Fruit fly (Drosophila melanogaster) whole organism, adult: Measurements from ENCODE around the gene CG33920.

ENCODE experiments used
- CG11617 ChIP-seq: fragments of 200-800 bp; sonication (Bioruptor generic); optimal IDR thresholded peaks from 2 replicates; lab custom pipeline; 2017; ENCODE audit warnings: mild to moderate bottlenecking, missing biosample characterization, missing genetic modification reagents, missing genetic modification characterization
- CG12768 ChIP-seq: fragments of 200-800 bp; sonication (Bioruptor generic); optimal IDR thresholded peaks from 2 replicates; lab custom pipeline; 2017; ENCODE audit warnings: missing biosample characterization, missing genetic modification characterization, mild to moderate bottlenecking, moderate library complexity, missing genetic modification reagents
- CG14711 ChIP-seq: fragments of 200-800 bp; sonication (Bioruptor generic); optimal IDR thresholded peaks from 2 replicates; lab custom pipeline; 2018; ENCODE audit warnings: missing biosample characterization, mild to moderate bottlenecking, missing genetic modification characterization, moderate library complexity
- CG1620 ChIP-seq: fragments of 200-800 bp; sonication (Bioruptor generic); optimal IDR thresholded peaks from 2 replicates; lab custom pipeline; 2016; ENCODE audit warnings: missing biosample characterization, missing genetic modification characterization
- CG33017 ChIP-seq: fragments of 200-800 bp; sonication (Bioruptor generic); optimal IDR thresholded peaks from 2 replicates; lab custom pipeline; 2018; ENCODE audit warnings: missing biosample characterization, mild to moderate bottlenecking, missing genetic modification characterization, moderate library complexity
- CG5204 ChIP-seq: fragments of 200-800 bp; sonication (Bioruptor generic); optimal IDR thresholded peaks from 2 replicates; lab custom pipeline; 2016; ENCODE audit warnings: missing biosample characterization, missing genetic modification characterization
- CG7045 ChIP-seq: fragments of 200-800 bp; sonication (Bioruptor generic); optimal IDR thresholded peaks from 2 replicates; lab custom pipeline; 2017; ENCODE audit warnings: missing biosample characterization, mild to moderate bottlenecking, missing genetic modification characterization
- CG7101 ChIP-seq: fragments of 200-800 bp; sonication (Bioruptor generic); optimal IDR thresholded peaks from 2 replicates; lab custom pipeline; 2018; ENCODE audit warnings: missing biosample characterization, mild to moderate bottlenecking, missing genetic modification characterization, moderate library complexity
- Clk ChIP-seq: fragments of 200-800 bp; sonication (Bioruptor generic); optimal IDR thresholded peaks from 2 replicates; lab custom pipeline; 2017; ENCODE audit warnings: missing biosample characterization, missing genetic modification characterization
- Crg-1 ChIP-seq: fragments of 200-800 bp; sonication (Bioruptor generic); optimal IDR thresholded peaks from 2 replicates; lab custom pipeline; 2016; ENCODE audit warnings: missing biosample characterization, missing genetic modification characterization
- Hr96 ChIP-seq: fragments of 200-800 bp; sonication (Bioruptor generic); optimal IDR thresholded peaks from 2 replicates; lab custom pipeline; 2016; ENCODE audit warnings: missing biosample characterization, missing genetic modification characterization
- Mnt ChIP-seq: fragments of 200-800 bp; sonication (Bioruptor generic); optimal IDR thresholded peaks from 2 replicates; lab custom pipeline; 2016; ENCODE audit warnings: missing biosample characterization, mild to moderate bottlenecking, missing genetic modification characterization
- bab1 ChIP-seq: fragments of 200-800 bp; sonication (Bioruptor generic); optimal IDR thresholded peaks from 3 replicates; lab custom pipeline; 2019; ENCODE audit warnings: missing biosample characterization, mild to moderate bottlenecking, missing genetic modification characterization, moderate library complexity
- cic ChIP-seq: fragments of 200-800 bp; sonication (Bioruptor generic); optimal IDR thresholded peaks from 2 replicates; lab custom pipeline; 2017; ENCODE audit warnings: missing biosample characterization, mild to moderate bottlenecking, missing genetic modification characterization, moderate library complexity
- cnc ChIP-seq, 2 experiments: fragments of >200 bp; optimal IDR thresholded peaks; 2 replicates each; lab custom pipeline; 2017
- kay ChIP-seq: fragments of 200-800 bp; sonication (Bioruptor generic); peaks from one replicate; lab custom pipeline; 2016; ENCODE audit warnings: missing biosample characterization, missing genetic modification characterization, borderline replicate concordance
- ovo ChIP-seq: fragments of 200-800 bp; sonication (Bioruptor generic); optimal IDR thresholded peaks from 2 replicates; lab custom pipeline; 2016; ENCODE audit warnings: missing biosample characterization, missing genetic modification characterization
- pad ChIP-seq: fragments of 200-800 bp; sonication (Bioruptor generic); optimal IDR thresholded peaks from 3 replicates; lab custom pipeline; 2017; ENCODE audit warnings: missing biosample characterization, missing genetic modification characterization, mild to moderate bottlenecking, moderate library complexity, missing genetic modification reagents
- tj ChIP-seq: fragments of 200-800 bp; sonication (Bioruptor generic); optimal IDR thresholded peaks from 3 replicates; lab custom pipeline; 2017; ENCODE audit warnings: missing biosample characterization, mild to moderate bottlenecking, missing genetic modification characterization, moderate library complexity
- toe ChIP-seq: fragments of 200-800 bp; sonication (Bioruptor generic); optimal IDR thresholded peaks from 2 replicates; lab custom pipeline; 2016; ENCODE audit warnings: missing biosample characterization, missing genetic modification characterization

Gene CG33920

dm6 chr3R:31053784-31054221, 8.9 kb upstream of the CG33920 start, which contains the start of gene Chchd3:
Gene Chchd3, minus strand, starts transcription at chr3R:31053915.
- peak; percentile 3 for TF ChIP-seq CG7101
- no peak for TF ChIP-seq CG33017
- TF ChIP-seq bab1 (GFP tag; lab: Kevin White, UChicago) = peak; percentile 40
- TF ChIP-seq CG1620 (GFP tag; lab: Kevin White, UChicago) = peak; percentile 9

DNA sequence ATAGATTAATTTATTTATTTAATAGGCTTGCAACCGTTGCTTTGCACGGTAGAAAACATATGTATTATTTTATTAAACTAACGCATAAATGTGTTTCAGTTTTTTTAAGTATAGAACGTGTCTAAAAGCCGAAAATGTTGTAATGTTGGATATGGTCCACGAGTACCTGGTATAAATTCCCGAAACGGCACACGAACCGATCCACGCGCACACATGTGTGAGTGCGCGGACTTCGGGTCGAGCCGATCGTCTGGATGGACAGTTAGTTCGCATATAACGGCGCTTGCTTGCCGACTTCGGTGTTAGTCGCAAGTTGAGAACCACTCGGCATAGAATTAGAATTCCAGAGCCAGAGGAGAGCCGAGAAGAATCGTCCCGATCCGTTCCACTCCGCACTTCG, 3.7 kb upstream of the CG33920 start, which contains the start of gene Alp4:
Alp4 (plus strand) TSS at position 301 of the 400 bp plus-strand sequence.
- no peak for TF ChIP-seq CG33017
- TF ChIP-seq CG7045 (GFP tag; lab: Kevin White, UChicago) = no peak
- no peak for TF ChIP-seq CG11617
- no peak for TF ChIP-seq Hr96 (GFP tag; lab: Kevin White, UChicago)
- no peak for TF ChIP-seq toe (GFP tag; lab: Kevin White, UChicago)
- TF ChIP-seq CG7101 = no peak
- no peak for TF ChIP-seq CG1620 (GFP tag; lab: Kevin White, UChicago)
- TF ChIP-seq cic = no peak
- TF ChIP-seq Crg-1 (GFP tag; lab: Kevin White, UChicago) = no peak
- no peak for TF ChIP-seq bab1 (GFP tag; lab: Kevin White, UChicago)
- TF ChIP-seq CG12768 = no peak
- TF ChIP-seq tj (GFP tag; lab: Kevin White, UChicago) = no peak
- no peak for TF ChIP-seq Mnt (GFP tag; lab: Kevin White, UChicago)
- no peak for TF ChIP-seq CG14711
- TF ChIP-seq cnc (optimal IDR thresholded peaks at IDR 0.05; lab: Kevin White, UChicago) = no peak
- TF ChIP-seq CG5204 (GFP tag; lab: Kevin White, UChicago) = no peak
- TF ChIP-seq Clk = no peak
- no peak for TF ChIP-seq kay (GFP tag; lab: Kevin White, UChicago)

DNA sequence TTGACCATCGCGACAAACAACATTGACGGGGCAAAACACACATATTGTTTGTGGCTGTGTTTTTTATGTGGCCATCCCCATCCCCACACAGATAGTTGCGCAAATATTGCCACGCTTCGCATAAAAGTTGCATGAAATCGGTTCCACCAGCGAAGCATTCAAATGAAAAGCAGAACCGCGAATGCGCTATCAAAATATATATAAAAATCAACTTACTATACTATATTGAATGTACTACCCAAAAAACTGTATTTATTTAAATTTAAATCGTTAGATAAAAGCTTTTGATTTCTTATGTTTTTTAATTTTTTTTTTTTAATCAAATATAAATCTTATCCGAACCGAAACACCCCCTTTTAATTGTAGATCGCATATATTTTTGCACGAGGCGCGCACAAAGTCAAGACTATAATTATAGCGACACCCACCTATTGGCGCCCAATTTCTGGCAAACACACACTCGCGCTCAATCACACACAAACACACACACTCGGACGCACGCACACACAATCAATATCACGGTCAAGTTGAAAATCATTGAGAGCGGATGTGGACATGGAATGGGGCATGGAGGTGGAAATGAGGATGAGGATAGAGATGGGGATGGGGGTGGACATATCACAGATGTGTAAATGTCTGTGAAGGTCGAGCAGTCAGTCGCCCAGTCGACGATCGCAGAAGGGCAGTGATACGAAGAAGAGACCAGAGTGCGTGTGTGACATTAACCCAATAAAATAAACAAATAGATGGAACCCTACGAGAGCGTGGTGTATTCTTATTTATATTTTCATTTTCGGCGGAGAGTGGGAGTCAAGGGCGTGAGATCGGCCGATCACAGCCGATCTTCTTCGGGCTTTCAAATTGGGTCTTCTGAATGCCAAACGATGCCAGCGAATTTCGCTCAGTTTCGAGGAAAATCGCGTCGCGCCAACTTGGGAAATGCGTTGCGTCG, 6.2 kb downstream of the CG33920 start, which contains the start of gene CanA1:
CanA1 (plus strand) TSS at position 902 of the 952 bp plus-strand sequence.
- no peak for TF ChIP-seq Hr96 (GFP tag; lab: Kevin White, UChicago)

dm6 chr3R:31035046-31035445, 9.9 kb downstream of the CG33920 start, which contains the start of gene CG33773:
Gene CG33773, plus strand, starts transcription at chr3R:31035346.
- TF ChIP-seq Crg-1 (GFP tag; lab: Kevin White, UChicago) (no peak), CG7101 (no peak), Hr96 (GFP tag; lab: Kevin White, UChicago) (no peak)

- TF ChIP-seq Crg-1 (GFP tag; lab: Kevin White, UChicago) = no peak
- no peak for TF ChIP-seq CG7045 (GFP tag; lab: Kevin White, UChicago)
- TF ChIP-seq CG5204 (GFP tag; lab: Kevin White, UChicago) = no peak
- no peak for TF ChIP-seq ovo (GFP tag; lab: Kevin White, UChicago)
These were observed 24.1 kb downstream of the CG33920 start for dm6 chr3R:31020762-31021161.

DNA sequence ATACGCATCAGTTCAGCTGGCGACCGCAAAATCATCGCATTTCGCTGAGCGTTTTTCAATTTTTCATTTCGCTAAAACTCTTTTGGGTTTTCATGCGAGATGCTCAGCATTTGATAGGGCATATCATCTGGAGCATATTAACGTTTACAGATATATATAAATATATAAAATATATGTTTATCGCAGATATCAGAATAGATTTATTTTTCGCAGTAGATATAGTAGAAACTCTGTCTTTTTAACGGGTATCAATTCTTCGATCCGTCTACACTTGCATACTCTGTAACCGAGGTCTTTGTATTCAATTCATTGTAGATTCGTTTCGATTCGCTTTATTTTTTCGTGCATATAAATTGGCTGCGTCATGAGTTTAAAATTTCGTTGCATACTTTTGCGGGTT, 25.2 kb downstream of the CG33920 start:
- TF ChIP-seq Hr96 (GFP tag; lab: Kevin White, UChicago) (no peak), CG7045 (GFP tag; lab: Kevin White, UChicago) (no peak), cnc (optimal IDR thresholded peaks at IDR 0.05; lab: Kevin White, UChicago) (no peak), Crg-1 (GFP tag; lab: Kevin White, UChicago) (no peak), Mnt (GFP tag; lab: Kevin White, UChicago) (no peak)

DNA sequence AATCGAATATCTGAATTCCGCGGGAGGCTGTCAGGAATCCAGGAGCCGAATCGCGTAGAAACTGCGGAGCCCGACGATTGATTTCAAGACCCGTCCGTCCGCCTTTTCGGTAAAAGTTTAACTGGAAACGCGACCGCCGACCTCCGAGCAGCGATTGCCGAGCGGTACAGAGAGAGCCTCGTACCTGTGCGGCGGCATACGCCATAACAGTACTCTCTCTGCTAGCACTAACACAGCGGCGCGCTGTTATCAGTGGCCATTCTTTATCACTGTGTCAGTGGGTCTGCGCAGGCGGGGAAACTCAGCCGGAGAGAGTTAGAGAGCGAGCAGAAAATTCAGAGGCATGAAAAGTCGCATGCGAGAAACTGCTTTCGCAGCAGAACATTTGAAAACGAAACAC, 28.2 kb downstream of the CG33920 start, which contains the start of gene 5-HT7:
5-HT7 (minus strand) TSS at position 161 of the 400 bp plus-strand sequence.
- peak; percentile 95 for TF ChIP-seq pad (GFP tag; lab: Kevin White, UChicago)
- no peak for TF ChIP-seq cnc (optimal IDR thresholded peaks at IDR 0.05; lab: Kevin White, UChicago)

dm6 chr3R:31010086-31010485, 34.8 kb downstream of the CG33920 start:
- TF ChIP-seq kay (GFP tag; lab: Kevin White, UChicago) = no peak
- TF ChIP-seq CG7101 = no peak
- no peak for TF ChIP-seq cic
- TF ChIP-seq CG33017 = no peak
- TF ChIP-seq Clk = no peak
- no peak for TF ChIP-seq toe (GFP tag; lab: Kevin White, UChicago)
- TF ChIP-seq CG14711 = no peak
- TF ChIP-seq Crg-1 (GFP tag; lab: Kevin White, UChicago) = no peak
- TF ChIP-seq Mnt (GFP tag; lab: Kevin White, UChicago) = no peak
- TF ChIP-seq CG11617 = no peak
- TF ChIP-seq Hr96 (GFP tag; lab: Kevin White, UChicago) = no peak
- no peak for TF ChIP-seq tj (GFP tag; lab: Kevin White, UChicago)
- no peak for TF ChIP-seq CG5204 (GFP tag; lab: Kevin White, UChicago)
- TF ChIP-seq bab1 (GFP tag; lab: Kevin White, UChicago) = no peak
